Worm (Caenorhabditis elegans) whole organism, early embryonic: ENCODE data around the gene K02E2.8.

Experiments
- B0310.2 ChIP-seq: sonication (generic microtip); optimal IDR thresholded peaks from 2 replicates; lab custom pipeline; 2016; ENCODE audit warnings: mild to moderate bottlenecking, missing genetic modification characterization, missing compliant biosample characterization
- ama-1 ChIP-seq: fragments of 150-350 bp; optimal IDR thresholded peaks from 2 replicates; lab custom pipeline; 2014
- ceh-13 ChIP-seq: fragments of 200-800 bp; sonication (Bioruptor generic); optimal IDR thresholded peaks from 2 replicates; lab custom pipeline; 2018; ENCODE audit warnings: mild to moderate bottlenecking, missing genetic modification characterization, missing compliant biosample characterization
- ceh-36 ChIP-seq: sonication (generic microtip); optimal IDR thresholded peaks from 2 replicates; lab custom pipeline; 2016; ENCODE audit warnings: missing genetic modification characterization, inconsistent platforms, missing compliant biosample characterization
- ets-7 ChIP-seq: sonication (generic microtip); optimal IDR thresholded peaks from 2 replicates; lab custom pipeline; 2016; ENCODE audit warnings: missing genotype, missing genetic modification characterization, missing compliant biosample characterization
- flt-1 ChIP-seq: fragments of 200-800 bp; sonication (Bioruptor generic); IDR thresholded peaks from 2 replicates; pipeline ENCODE4 v1.3.6; 2022; ENCODE audit warnings: missing genetic modification characterization, missing compliant biosample characterization
- hmbx-1 ChIP-seq: sonication (generic microtip); optimal IDR thresholded peaks from 2 replicates; lab custom pipeline; 2016; ENCODE audit warnings: mild to moderate bottlenecking, missing genetic modification characterization, missing compliant biosample characterization
- hnd-1 ChIP-seq: sonication (generic microtip); optimal IDR thresholded peaks from 2 replicates; lab custom pipeline; 2016; ENCODE audit warnings: missing genetic modification characterization, missing compliant biosample characterization
- scrt-1 ChIP-seq: fragments of 200-800 bp; sonication (Bioruptor generic); IDR thresholded peaks from 2 replicates; pipeline ENCODE4 v1.3.6; 2022; ENCODE audit warnings: missing genetic modification characterization, missing compliant biosample characterization
- sea-1 ChIP-seq: fragments of 200-800 bp; sonication (Bioruptor generic); conservative IDR thresholded peaks from 2 replicates; pipeline ENCODE4 v1.3.6; 2022; ENCODE audit warnings: missing genetic modification characterization, missing compliant biosample characterization
- tbx-11 ChIP-seq: fragments of 200-800 bp; sonication (Bioruptor generic); IDR thresholded peaks from 2 replicates; pipeline ENCODE4 v1.3.6; 2022; ENCODE audit warnings: missing genetic modification characterization, missing compliant biosample characterization
- tbx-37 ChIP-seq: fragments of 200-800 bp; sonication (Bioruptor generic); conservative IDR thresholded peaks from 2 replicates; pipeline ENCODE4 v1.3.6; 2022; ENCODE audit warnings: missing genetic modification reagents, missing genetic modification characterization, missing compliant biosample characterization

DNA sequence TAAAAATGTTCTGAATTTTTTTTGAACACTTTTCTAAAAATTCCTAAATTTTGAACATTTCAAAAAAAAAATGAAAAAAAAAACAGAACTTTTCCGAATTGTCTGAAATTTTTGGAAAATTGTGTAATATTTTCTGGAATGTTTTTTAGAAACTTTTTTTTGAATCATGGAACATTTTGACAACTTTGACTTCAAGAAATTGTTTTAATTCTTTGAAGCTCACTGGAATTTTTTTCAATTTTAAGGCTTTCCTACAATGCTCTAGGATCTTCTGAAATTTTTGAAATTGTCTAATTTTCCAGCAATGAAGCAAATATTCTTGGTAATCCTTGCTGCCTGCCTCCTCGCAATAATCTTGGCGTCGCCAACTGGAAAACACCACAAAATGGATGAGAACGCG lies 8.5 kb upstream of the K02E2.8 start, which contains the start of gene ins-35:
- no peak for TF ChIP-seq ceh-13 (GFP tag; lab: Kevin White, UChicago)
- TF ChIP-seq ama-1 = no peak
- no peak for TF ChIP-seq sea-1 (GFP tag; lab: Robert Waterston, UW)
- TF ChIP-seq B0310.2 (tag; lab: Kevin White, UChicago) = no peak
- TF ChIP-seq scrt-1 (GFP tag; lab: Robert Waterston, UW) = no peak
- no peak for TF ChIP-seq hnd-1 (tag; lab: Kevin White, UChicago)
- TF ChIP-seq flt-1 (GFP tag; lab: Robert Waterston, UW) = no peak
- no peak for TF ChIP-seq tbx-11 (GFP tag; lab: Robert Waterston, UW)
- TF ChIP-seq hmbx-1 = no peak
- TF ChIP-seq tbx-37 = no peak
- no peak for TF ChIP-seq ceh-36 (tag; lab: Kevin White, UChicago)
- TF ChIP-seq ets-7 (tag; lab: Kevin White, UChicago) = no peak
